Worm (Caenorhabditis elegans): ENCODE measurements around the gene gpc-1.

Gene gpc-1

ce11 chrX:12899140-12899888, 14.5 kb upstream of the gpc-1 start:
- no peak for TF ChIP-seq unc-62 (GFP tag; optimal IDR thresholded peaks at IDR 0.05)

- no peak for TF ChIP-seq unc-62 (GFP tag; optimal IDR thresholded peaks at IDR 0.05)
These were observed 5.2 kb upstream of the gpc-1 start for ce11 chrX:12889837-12890449.

ce11 chrX:12881174-12881573, 3.6 kb downstream of the gpc-1 start:
- no peak for TF ChIP-seq unc-62 (GFP tag; optimal IDR thresholded peaks at IDR 0.05)

- TF ChIP-seq unc-62 (GFP tag; optimal IDR thresholded peaks at IDR 0.05) = no peak
These were observed 6.9 kb downstream of the gpc-1 start for ce11 chrX:12877930-12878329.

- TF ChIP-seq unc-62 (GFP tag; optimal IDR thresholded peaks at IDR 0.05) = no peak
These were observed 7.8 kb downstream of the gpc-1 start, which contains the start of gene bcat-1 for ce11 chrX:12876795-12877530. Gene bcat-1, plus strand, starts transcription at chrX:12877480.

ce11 chrX:12875649-12876048, 9.1 kb downstream of the gpc-1 start:
- TF ChIP-seq unc-62 (GFP tag; optimal IDR thresholded peaks at IDR 0.05) = no peak

- TF ChIP-seq unc-62 (GFP tag; optimal IDR thresholded peaks at IDR 0.05) = no peak
These were observed 9.9 kb downstream of the gpc-1 start for ce11 chrX:12874798-12875342.

- TF ChIP-seq unc-62 (GFP tag; optimal IDR thresholded peaks at IDR 0.05) = no peak
These were observed 11.0 kb downstream of the gpc-1 start for ce11 chrX:12873688-12874364.

- TF ChIP-seq unc-62 (GFP tag; optimal IDR thresholded peaks at IDR 0.05) = no peak
These were observed 12.5 kb downstream of the gpc-1 start for ce11 chrX:12872022-12872888.

ce11 chrX:12869827-12870394, 14.9 kb downstream of the gpc-1 start:
- no peak for TF ChIP-seq unc-62 (GFP tag; optimal IDR thresholded peaks at IDR 0.05)

- TF ChIP-seq unc-62 (GFP tag; optimal IDR thresholded peaks at IDR 0.05) = no peak
These were observed 15.4 kb downstream of the gpc-1 start for ce11 chrX:12869412-12869811.

- no peak for TF ChIP-seq unc-62 (GFP tag; optimal IDR thresholded peaks at IDR 0.05)
These were observed 21.0 kb downstream of the gpc-1 start, which contains the start of gene T14G8.4 for ce11 chrX:12863796-12864195. Gene T14G8.4, minus strand, starts transcription at chrX:12863896.

- TF ChIP-seq unc-62 (GFP tag; optimal IDR thresholded peaks at IDR 0.05) = no peak
These were observed 21.5 kb downstream of the gpc-1 start for ce11 chrX:12863262-12863661.

- TF ChIP-seq unc-62 (GFP tag; optimal IDR thresholded peaks at IDR 0.05) = no peak
These were observed 22.3 kb downstream of the gpc-1 start, which contains the start of gene T14G8.6 for ce11 chrX:12862509-12862908. Gene T14G8.6, minus strand, starts transcription at chrX:12862846.
